Worm (Caenorhabditis elegans) whole organism, early embryonic: ENCODE measurements around the gene vpat-1.

ENCODE experiments used
- B0310.2 ChIP-seq: sonication (generic microtip); optimal IDR thresholded peaks from 2 replicates; lab custom pipeline; 2016; ENCODE audit warnings: mild to moderate bottlenecking, missing genetic modification characterization, missing compliant biosample characterization
- aly-1 ChIP-seq: sonication (generic microtip); optimal IDR thresholded peaks from 2 replicates; lab custom pipeline; 2016; ENCODE audit warnings: missing genetic modification characterization, missing compliant biosample characterization
- ama-1 ChIP-seq: fragments of 150-350 bp; optimal IDR thresholded peaks from 2 replicates; lab custom pipeline; 2014
- ceh-36 ChIP-seq: sonication (generic microtip); optimal IDR thresholded peaks from 2 replicates; lab custom pipeline; 2016; ENCODE audit warnings: missing genetic modification characterization, inconsistent platforms, missing compliant biosample characterization
- ets-7 ChIP-seq: sonication (generic microtip); optimal IDR thresholded peaks from 2 replicates; lab custom pipeline; 2016; ENCODE audit warnings: missing genotype, missing genetic modification characterization, missing compliant biosample characterization
- flt-1 ChIP-seq: fragments of 200-800 bp; sonication (Bioruptor generic); IDR thresholded peaks from 2 replicates; pipeline ENCODE4 v1.3.6; 2022; ENCODE audit warnings: missing genetic modification characterization, missing compliant biosample characterization
- hmg-4 ChIP-seq: fragments of 200-800 bp; sonication (Bioruptor generic); optimal IDR thresholded peaks from 2 replicates; lab custom pipeline; 2018; ENCODE audit warnings: mild to moderate bottlenecking, missing genetic modification characterization, missing compliant biosample characterization
- pes-1 ChIP-seq: fragments of 200-800 bp; sonication (Bioruptor generic); IDR thresholded peaks from 2 replicates; pipeline ENCODE4 v1.3.6; 2022; ENCODE audit warnings: missing genetic modification reagents, missing genetic modification characterization, missing compliant biosample characterization
- sea-1 ChIP-seq: fragments of 200-800 bp; sonication (Bioruptor generic); conservative IDR thresholded peaks from 2 replicates; pipeline ENCODE4 v1.3.6; 2022; ENCODE audit warnings: missing genetic modification characterization, missing compliant biosample characterization
- tbx-11 ChIP-seq: fragments of 200-800 bp; sonication (Bioruptor generic); IDR thresholded peaks from 2 replicates; pipeline ENCODE4 v1.3.6; 2022; ENCODE audit warnings: missing genetic modification characterization, missing compliant biosample characterization
- tbx-37 ChIP-seq: fragments of 200-800 bp; sonication (Bioruptor generic); conservative IDR thresholded peaks from 2 replicates; pipeline ENCODE4 v1.3.6; 2022; ENCODE audit warnings: missing genetic modification reagents, missing genetic modification characterization, missing compliant biosample characterization

ce11 chrX:1085000-1085399 is 39.0 kb upstream of the vpat-1 start:
- TF ChIP-seq pes-1: no peak
- TF ChIP-seq ama-1 (lab: Kevin White, UChicago): no peak
- no peak for TF ChIP-seq ceh-36 (tag; lab: Kevin White, UChicago)
- no peak for TF ChIP-seq ets-7 (tag; lab: Kevin White, UChicago)
- no peak for TF ChIP-seq hmg-4 (GFP tag; lab: Kevin White, UChicago)
- no peak for TF ChIP-seq B0310.2 (tag; lab: Kevin White, UChicago)
- TF ChIP-seq tbx-37 (GFP tag; lab: Robert Waterston, UW): no peak
- no peak for TF ChIP-seq aly-1 (tag; lab: Kevin White, UChicago)
- no peak for TF ChIP-seq sea-1 (GFP tag; lab: Robert Waterston, UW)
- no peak for TF ChIP-seq tbx-11 (GFP tag; lab: Robert Waterston, UW)
- no peak for TF ChIP-seq flt-1 (GFP tag; lab: Robert Waterston, UW)
